Worm (Caenorhabditis elegans) whole organism, mixed stage, embryonic: ENCODE data around the gene F53B7.7.

Experiments used
- bed-3 ChIP-seq: fragments of 200-800 bp; sonication (Bioruptor generic); optimal IDR thresholded peaks from 3 replicates; lab custom pipeline; 2018; ENCODE audit warnings: mild to moderate bottlenecking, missing genetic modification characterization, moderate library complexity, missing compliant biosample characterization
- blmp-1 ChIP-seq: fragments of 150-350 bp; optimal IDR thresholded peaks from 2 replicates; lab custom pipeline; 2014; ENCODE audit warnings: missing biosample characterization, missing genetic modification characterization
- ceh-43 ChIP-seq: fragments of 200-800 bp; sonication (Bioruptor generic); optimal IDR thresholded peaks from 2 replicates; lab custom pipeline; 2018; ENCODE audit warnings: mild to moderate bottlenecking, missing genetic modification characterization, moderate library complexity, missing compliant biosample characterization
- ces-1 ChIP-seq: fragments of 150-350 bp; optimal IDR thresholded peaks from 2 replicates; lab custom pipeline; 2014; ENCODE audit warnings: missing biosample characterization, missing genetic modification reagents, missing genetic modification characterization
- cnd-1 ChIP-seq: fragments of 200-800 bp; sonication (Bioruptor generic); optimal IDR thresholded peaks from 2 replicates; lab custom pipeline; 2018; ENCODE audit warnings: mild to moderate bottlenecking, missing genetic modification characterization, missing compliant biosample characterization
- elt-1 ChIP-seq: sonication (generic microtip); optimal IDR thresholded peaks from 2 replicates; lab custom pipeline; 2017; ENCODE audit warnings: missing genetic modification characterization, mild to moderate bottlenecking, missing compliant biosample characterization, antibody characterized with exemption, moderate library complexity, borderline replicate concordance; ENCODE audit not compliant: insufficient read depth
- elt-3 ChIP-seq: fragments of 150-350 bp; optimal IDR thresholded peaks from 2 replicates; lab custom pipeline; 2014; ENCODE audit warnings: missing biosample characterization, missing genetic modification characterization
- flh-1 ChIP-seq: fragments of 200-800 bp; sonication (Bioruptor generic); optimal IDR thresholded peaks from 2 replicates; lab custom pipeline; 2018; ENCODE audit warnings: mild to moderate bottlenecking, missing genetic modification characterization, moderate library complexity, missing compliant biosample characterization
- ham-2 ChIP-seq: fragments of 200-800 bp; sonication (Bioruptor generic); optimal IDR thresholded peaks from 2 replicates; lab custom pipeline; 2018; ENCODE audit warnings: mild to moderate bottlenecking, missing genetic modification characterization, missing compliant biosample characterization
- hlh-1 ChIP-seq: fragments of 150-350 bp; optimal IDR thresholded peaks from 2 replicates; lab custom pipeline; 2014; ENCODE audit warnings: missing biosample characterization, missing genetic modification reagents, missing genetic modification characterization
- lin-13 ChIP-seq: fragments of 150-350 bp; optimal IDR thresholded peaks from 2 replicates; lab custom pipeline; 2014; ENCODE audit warnings: missing biosample characterization, missing genetic modification characterization
- lin-32 ChIP-seq: fragments of 200-800 bp; sonication (Bioruptor generic); optimal IDR thresholded peaks from 2 replicates; lab custom pipeline; 2018; ENCODE audit warnings: mild to moderate bottlenecking, missing genetic modification characterization, missing compliant biosample characterization
- lsy-2 ChIP-seq: fragments of 150-350 bp; optimal IDR thresholded peaks from 2 replicates; lab custom pipeline; 2014; ENCODE audit warnings: missing biosample characterization, missing genetic modification characterization
- mab-5 ChIP-seq: fragments of 150-350 bp; optimal IDR thresholded peaks from 2 replicates; lab custom pipeline; 2014; ENCODE audit warnings: missing biosample characterization, missing genetic modification characterization
- mep-1 ChIP-seq: fragments of 150-350 bp; optimal IDR thresholded peaks from 2 replicates; lab custom pipeline; 2017; ENCODE audit warnings: missing biosample characterization, missing genetic modification reagents, missing genetic modification characterization, inconsistent platforms
- nhr-12 ChIP-seq: fragments of 150-350 bp; optimal IDR thresholded peaks from 2 replicates; lab custom pipeline; 2014; ENCODE audit warnings: missing biosample characterization, missing genetic modification characterization
- nhr-2 ChIP-seq: fragments of 150-350 bp; optimal IDR thresholded peaks from 2 replicates; lab custom pipeline; 2014; ENCODE audit warnings: missing biosample characterization, missing genetic modification characterization
- nhr-237 ChIP-seq: fragments of 150-350 bp; optimal IDR thresholded peaks from 2 replicates; lab custom pipeline; 2014; ENCODE audit warnings: missing biosample characterization, missing genetic modification characterization
- nhr-28 ChIP-seq: fragments of 150-350 bp; optimal IDR thresholded peaks from 2 replicates; lab custom pipeline; 2014; ENCODE audit warnings: missing biosample characterization, missing genetic modification characterization
- nhr-76 ChIP-seq: sonication (generic microtip); optimal IDR thresholded peaks from 2 replicates; lab custom pipeline; 2017; ENCODE audit warnings: missing biosample characterization, missing genetic modification characterization
- pha-4 ChIP-seq: fragments of 150-350 bp; optimal IDR thresholded peaks from 2 replicates; lab custom pipeline; 2018; ENCODE audit warnings: missing biosample characterization, missing genetic modification reagents, missing genetic modification characterization
- sem-2 ChIP-seq: fragments of 200-800 bp; sonication (Bioruptor generic); optimal IDR thresholded peaks from 2 replicates; lab custom pipeline; 2018; ENCODE audit warnings: mild to moderate bottlenecking, missing genetic modification characterization, missing compliant biosample characterization
- snpc-4 ChIP-seq: fragments of 150-350 bp; optimal IDR thresholded peaks from 2 replicates; lab custom pipeline; 2014; ENCODE audit warnings: missing biosample characterization, missing genetic modification characterization
- tbx-8 ChIP-seq: fragments of 200-800 bp; sonication (Bioruptor generic); optimal IDR thresholded peaks from 2 replicates; lab custom pipeline; 2018; ENCODE audit warnings: mild to moderate bottlenecking, missing genetic modification characterization, moderate library complexity, missing compliant biosample characterization
- unc-120 ChIP-seq: sonication (generic microtip); optimal IDR thresholded peaks from 2 replicates; lab custom pipeline; 2017; ENCODE audit warnings: missing genetic modification characterization, missing compliant biosample characterization; ENCODE audit not compliant: poor library complexity, severe bottlenecking
- unc-62 ChIP-seq: fragments of 150-350 bp; optimal IDR thresholded peaks from 2 replicates; lab custom pipeline; 2014; ENCODE audit warnings: missing biosample characterization, missing genetic modification reagents, missing genetic modification characterization
- zip-8 ChIP-seq: fragments of 150-350 bp; optimal IDR thresholded peaks from 2 replicates; lab custom pipeline; 2014; ENCODE audit warnings: missing biosample characterization, missing genetic modification characterization
- ztf-11 ChIP-seq: fragments of 150-350 bp; optimal IDR thresholded peaks from 2 replicates; lab custom pipeline; 2014; ENCODE audit warnings: missing biosample characterization, missing genetic modification characterization

The F53B7.7 gene

ce11 chrV:11012419-11012818, 13.5 kb downstream of the F53B7.7 start, which contains the start of gene C13G3.1:
TSS of gene C13G3.1 (minus strand) at chrV:11012465.
- TF ChIP-seq pha-4 (tag; lab: Kevin White, UChicago) (no peak), zip-8 (no peak), unc-62 (no peak), lin-32 (GFP tag; lab: Kevin White, UChicago) (no peak), nhr-237 (tag; lab: Kevin White, UChicago) (no peak), snpc-4 (tag; lab: Kevin White, UChicago) (no peak)

DNA sequence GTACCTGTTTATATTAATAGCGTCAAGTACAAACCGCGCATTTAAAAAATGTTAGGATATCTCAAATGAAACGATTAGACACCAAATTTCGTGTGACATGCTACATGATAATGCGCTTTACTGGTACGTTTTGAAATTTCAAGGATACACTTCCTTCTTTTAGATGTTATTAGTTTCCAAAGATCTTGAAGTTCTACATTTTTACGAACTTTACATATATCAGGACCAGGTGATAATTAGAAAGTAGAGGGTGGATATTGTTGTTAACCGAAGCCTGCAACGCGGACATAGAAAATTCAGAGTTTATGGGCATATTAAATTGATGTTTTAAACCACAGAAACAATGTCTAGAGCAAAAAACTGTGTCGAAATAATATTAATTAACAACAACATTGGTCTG, 14.3 kb downstream of the F53B7.7 start:
- TF ChIP-seq blmp-1 (tag; lab: Kevin White, UChicago) (no peak), zip-8 (no peak), nhr-2 (tag; lab: Kevin White, UChicago) (no peak), unc-120 (tag; lab: Kevin White, UChicago) (no peak), bed-3 (GFP tag; lab: Kevin White, UChicago) (no peak), ztf-11 (tag; lab: Kevin White, UChicago) (no peak), ces-1 (no peak), lin-32 (GFP tag; lab: Kevin White, UChicago) (no peak), nhr-237 (tag; lab: Kevin White, UChicago) (no peak), nhr-12 (no peak), hlh-1 (tag; lab: Kevin White, UChicago) (no peak)

DNA sequence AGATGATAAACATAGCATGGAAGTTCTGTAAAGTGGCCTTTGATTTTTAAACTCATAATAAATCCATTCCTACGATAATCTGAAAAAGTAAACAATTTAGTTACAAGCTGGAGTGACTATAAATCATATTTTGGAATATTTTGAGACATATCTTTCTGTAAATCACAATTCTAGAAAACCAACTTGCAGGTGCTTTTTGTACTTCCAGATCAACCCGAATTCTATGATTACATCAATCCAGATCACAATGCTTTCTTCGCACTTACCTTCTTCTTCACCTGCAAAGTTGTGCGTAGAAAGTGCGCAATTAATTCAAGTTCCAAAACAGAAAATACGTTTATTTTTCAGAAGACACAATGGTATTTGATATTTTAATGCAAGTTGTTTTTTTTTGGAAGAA, 15.9 kb downstream of the F53B7.7 start:
- TF ChIP-seq flh-1 (GFP tag; lab: Kevin White, UChicago) (no peak), ceh-43 (GFP tag; lab: Kevin White, UChicago) (no peak), sem-2 (GFP tag; lab: Kevin White, UChicago) (no peak), lin-13 (tag; lab: Kevin White, UChicago) (no peak), mab-5 (tag; lab: Kevin White, UChicago) (no peak), ham-2 (GFP tag; lab: Kevin White, UChicago) (no peak), elt-3 (tag; lab: Kevin White, UChicago) (no peak), cnd-1 (tag; lab: Kevin White, UChicago) (no peak), mep-1 (no peak), lsy-2 (no peak)

ce11 chrV:11016846-11017553, 18.1 kb downstream of the F53B7.7 start:
- no peak for TF ChIP-seq lin-13 (tag; lab: Kevin White, UChicago)
- no peak for TF ChIP-seq nhr-28 (tag; lab: Kevin White, UChicago)

ce11 chrV:11022817-11023216, 23.9 kb downstream of the F53B7.7 start, which contains the start of the genes C13G3.12 and hot-6:
TSS of gene C13G3.12 (minus strand) at chrV:11022917.
TSS of gene hot-6 (minus strand) at chrV:11022937.
- TF ChIP-seq nhr-28 (tag; lab: Kevin White, UChicago) (no peak), elt-1 (tag; lab: Kevin White, UChicago) (no peak), flh-1 (GFP tag; lab: Kevin White, UChicago) (no peak), zip-8 (no peak), tbx-8 (GFP tag; lab: Kevin White, UChicago) (no peak)
- TF ChIP-seq, all 35 proteins: peak for 0

- TF ChIP-seq nhr-28 (tag; lab: Kevin White, UChicago) (no peak), nhr-237 (tag; lab: Kevin White, UChicago) (no peak), lin-13 (tag; lab: Kevin White, UChicago) (no peak), mep-1 (no peak), bed-3 (GFP tag; lab: Kevin White, UChicago) (no peak), nhr-76 (tag; lab: Kevin White, UChicago) (no peak)
These were observed 28.8 kb downstream of the F53B7.7 start for ce11 chrV:11027740-11028139.
